Worm (Caenorhabditis elegans): Measurements from ENCODE around the gene R04D3.4.
A peak's percentile ranks its signal among the peaks of the same experiment; 100 is the strongest.

R04D3.4 gene

DNA sequence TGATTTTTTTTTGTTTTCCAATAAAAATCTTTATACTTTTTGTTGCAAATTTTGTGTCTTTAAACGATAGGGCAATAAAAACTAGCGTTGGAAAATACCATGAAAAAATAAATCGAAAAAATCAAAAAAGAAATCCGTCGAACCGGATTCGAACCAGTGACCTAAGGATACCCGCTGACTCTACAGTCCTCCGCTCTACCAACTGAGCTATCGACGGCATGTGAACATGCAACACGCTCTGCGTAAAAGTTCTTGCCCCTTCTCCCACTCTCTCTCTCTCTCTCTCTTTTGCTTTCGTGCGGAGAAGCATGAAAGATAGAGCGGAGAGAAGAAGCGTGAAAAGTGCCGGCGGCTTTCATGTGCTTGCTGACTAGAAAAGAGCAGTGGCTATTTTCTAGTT is 24.1 kb downstream of the R04D3.4 start (continued):
- no peak for TF ChIP-seq lsy-27 (tag; optimal IDR thresholded peaks at IDR 0.05; ENCODE audit: borderline replicate concordance, insufficient read depth)
- TF ChIP-seq nhr-120 (GFP tag; IDR thresholded peaks at IDR 0.05) = no peak
- 0 out of 2 replicates have a peak, but pooled peaks have one; percentile 38 for TF ChIP-seq Y53G8AR.9 (GFP tag; conservative IDR thresholded peaks at IDR 0.05)
- TF ChIP-seq nfyb-1 (GFP tag; IDR thresholded peaks at IDR 0.05) = peak; percentile 89
- no peak for TF ChIP-seq mcd-1 (GFP tag; IDR thresholded peaks at IDR 0.05)
- TF ChIP-seq unc-130 (GFP tag; optimal IDR thresholded peaks at IDR 0.05) = peak; percentile 30
- TF ChIP-seq sea-2 (GFP tag; IDR thresholded peaks at IDR 0.05) = 0 out of 2 replicates have a peak, but pooled peaks have one; percentile 61
- no peak for TF ChIP-seq B0336.3 (GFP tag; IDR thresholded peaks at IDR 0.05)
- TF ChIP-seq F55B11.4 (tag; optimal IDR thresholded peaks at IDR 0.05; ENCODE audit: borderline replicate concordance, insufficient read depth) = no peak
- peak; percentile 35; the same call in 1 of the 2 replicates for TF ChIP-seq hmg-20 (GFP tag; IDR thresholded peaks at IDR 0.05)
- TF ChIP-seq ztf-26 (tag; optimal IDR thresholded peaks at IDR 0.05) = no peak
- TF ChIP-seq nhr-90 (tag; optimal IDR thresholded peaks at IDR 0.05) = peak; percentile 84
- TF ChIP-seq hsf-1 (GFP tag; IDR thresholded peaks at IDR 0.05) = no peak
- peak; percentile 67 for TF ChIP-seq mes-4 (tag; optimal IDR thresholded peaks at IDR 0.05)
- no peak; the same call in none of the 2 replicates for TF ChIP-seq madf-6 (GFP tag; IDR thresholded peaks at IDR 0.05)
- TF ChIP-seq F37B4.10 (GFP tag; IDR thresholded peaks at IDR 0.05) = peak; percentile 89; the same call in 1 of the 2 replicates
- TF ChIP-seq egrh-3 (GFP tag; IDR thresholded peaks at IDR 0.05) = peak; percentile 53
- TF ChIP-seq mxl-1 (tag; optimal IDR thresholded peaks at IDR 0.05) = peak; percentile 78
- TF ChIP-seq xnd-1 (tag; optimal IDR thresholded peaks at IDR 0.05) = no peak
- TF ChIP-seq nfya-1 (tag; optimal IDR thresholded peaks at IDR 0.05; ENCODE audit: borderline replicate concordance, insufficient read depth) = no peak
- peak; percentile 76 for TF ChIP-seq lin-40 (tag; optimal IDR thresholded peaks at IDR 0.05)
- TF ChIP-seq him-1 (tag; optimal IDR thresholded peaks at IDR 0.05) = peak; percentile 88
- TF ChIP-seq ccch-3 (GFP tag; optimal IDR thresholded peaks at IDR 0.05) = peak; percentile 16
- no peak for TF ChIP-seq F49E8.2 (tag; optimal IDR thresholded peaks at IDR 0.05; ENCODE audit: insufficient read depth)
- no peak; the same call in 1 of the 2 replicates for TF ChIP-seq Y79H2A.3 (GFP tag; conservative IDR thresholded peaks at IDR 0.05)
- TF ChIP-seq T07F8.4 (tag; optimal IDR thresholded peaks at IDR 0.05) = peak; percentile 42
- TF ChIP-seq aptf-3 (GFP tag; IDR thresholded peaks at IDR 0.05) = peak; percentile 79; the same call in 1 of the 2 replicates
- no peak for TF ChIP-seq hlh-26 (GFP tag; conservative IDR thresholded peaks at IDR 0.05)
- 0 out of 2 replicates have a peak, but pooled peaks have one; percentile 54 for TF ChIP-seq F39B2.1 (GFP tag; IDR thresholded peaks at IDR 0.05)
- TF ChIP-seq ceh-58 (GFP tag; IDR thresholded peaks at IDR 0.05) = no peak
- TF ChIP-seq Y67H2A.10 (GFP tag; conservative IDR thresholded peaks at IDR 0.05) = 0 out of 2 replicates have a peak, but pooled peaks have one; percentile 17
- TF ChIP-seq madf-8 (GFP tag; conservative IDR thresholded peaks at IDR 0.05) = 0 out of 2 replicates have a peak, but pooled peaks have one; percentile 21
- no peak for TF ChIP-seq attf-5 (GFP tag; optimal IDR thresholded peaks at IDR 0.05)
- TF ChIP-seq atf-7 (tag; optimal IDR thresholded peaks at IDR 0.05) = peak; percentile 55
- peak; percentile 24 for TF ChIP-seq athp-1 (tag; optimal IDR thresholded peaks at IDR 0.05)
- TF ChIP-seq Y95B8A.8 (GFP tag; IDR thresholded peaks at IDR 0.05) = 0 out of 2 replicates have a peak, but pooled peaks have one; percentile 9
- TF ChIP-seq rcor-1 (GFP tag; IDR thresholded peaks at IDR 0.05) = peak; percentile 85
- peak; percentile 35; the same call in 1 of the 2 replicates for TF ChIP-seq bed-2 (GFP tag; IDR thresholded peaks at IDR 0.05)
- TF ChIP-seq madf-10 (tag; optimal IDR thresholded peaks at IDR 0.05) = peak; percentile 64
- TF ChIP-seq let-607 (tag; optimal IDR thresholded peaks at IDR 0.05) = peak; percentile 0 to 52
- no peak for TF ChIP-seq madf-3 (GFP tag; IDR thresholded peaks at IDR 0.05)
- no peak for TF ChIP-seq pha-4 (tag; optimal IDR thresholded peaks at IDR 0.05)
- TF ChIP-seq egl-18 (GFP tag; IDR thresholded peaks at IDR 0.05) = no peak
- no peak for TF ChIP-seq ama-1 (optimal IDR thresholded peaks at IDR 0.05)
- TF ChIP-seq ama-1 (GFP tag; optimal IDR thresholded peaks at IDR 0.05) = no peak
- TF ChIP-seq hlh-12 (tag; optimal IDR thresholded peaks at IDR 0.05) = peak; percentile 41
- no peak for TF ChIP-seq C17E4.6 (GFP tag; IDR thresholded peaks at IDR 0.05)
- peak; percentile 54 for TF ChIP-seq D2030.7 (GFP tag; IDR thresholded peaks at IDR 0.05)
- TF ChIP-seq ztf-22 (GFP tag; optimal IDR thresholded peaks at IDR 0.05) = no peak
